Worm (Caenorhabditis elegans) whole organism, L2 larva: ENCODE measurements around the gene cut-6.

Experiments used
- C34F6.9 ChIP-seq: fragments of 150-350 bp; optimal IDR thresholded peaks from 2 replicates; lab custom pipeline; 2014; ENCODE audit warnings: missing biosample characterization, missing genetic modification characterization
- F13H6.1 ChIP-seq: sonication (generic microtip); optimal IDR thresholded peaks from 2 replicates; lab custom pipeline; 2016; ENCODE audit warnings: missing genetic modification characterization, missing compliant biosample characterization
- R02D3.7 ChIP-seq: fragments of 150-350 bp; optimal IDR thresholded peaks from 2 replicates; lab custom pipeline; 2014; ENCODE audit warnings: missing biosample characterization, missing genetic modification characterization
- Y55F3AM.14 ChIP-seq: fragments of 200-800 bp; sonication (Bioruptor generic); optimal IDR thresholded peaks from 2 replicates; lab custom pipeline; 2018; ENCODE audit warnings: mild to moderate bottlenecking, missing genetic modification characterization, missing compliant biosample characterization
- ZK546.5 ChIP-seq: sonication (generic microtip); optimal IDR thresholded peaks from 2 replicates; lab custom pipeline; 2017; ENCODE audit warnings: missing biosample characterization, missing genetic modification characterization
- alr-1 ChIP-seq: fragments of 150-350 bp; optimal IDR thresholded peaks from 2 replicates; lab custom pipeline; 2014; ENCODE audit warnings: missing biosample characterization, missing genetic modification characterization
- aly-2 ChIP-seq: fragments of 150-350 bp; optimal IDR thresholded peaks from 2 replicates; lab custom pipeline; 2014; ENCODE audit warnings: missing biosample characterization, missing genetic modification characterization
- ama-1 ChIP-seq: fragments of 150-350 bp; optimal IDR thresholded peaks from 2 replicates; lab custom pipeline; 2018; ENCODE audit warnings: inconsistent platforms
- blmp-1 ChIP-seq: sonication (generic microtip); optimal IDR thresholded peaks from 2 replicates; lab custom pipeline; 2017; ENCODE audit warnings: missing genetic modification characterization, mild to moderate bottlenecking, missing compliant biosample characterization, antibody characterized with exemption, moderate library complexity; ENCODE audit not compliant: insufficient read depth
- ceh-82 ChIP-seq: fragments of 150-350 bp; optimal IDR thresholded peaks from 2 replicates; lab custom pipeline; 2014; ENCODE audit warnings: missing biosample characterization, missing genetic modification characterization
- crh-2 ChIP-seq: sonication (generic microtip); optimal IDR thresholded peaks from 2 replicates; lab custom pipeline; 2017; ENCODE audit warnings: missing biosample characterization, missing genetic modification characterization
- dmd-4 ChIP-seq: sonication (generic microtip); optimal IDR thresholded peaks from 2 replicates; lab custom pipeline; 2017; ENCODE audit warnings: missing biosample characterization, missing genetic modification characterization
- egl-27 ChIP-seq: sonication (generic microtip); optimal IDR thresholded peaks from 3 replicates; lab custom pipeline; 2017; ENCODE audit warnings: missing biosample characterization, missing genetic modification reagents, missing genetic modification characterization
- elt-3 ChIP-seq: sonication (generic microtip); optimal IDR thresholded peaks from 2 replicates; lab custom pipeline; 2017; ENCODE audit warnings: missing biosample characterization, missing genetic modification characterization
- fos-1 ChIP-seq: fragments of 150-350 bp; optimal IDR thresholded peaks from 2 replicates; lab custom pipeline; 2014; ENCODE audit warnings: missing biosample characterization, missing genetic modification characterization
- lin-11 ChIP-seq: fragments of 150-350 bp; sonication (generic microtip); optimal IDR thresholded peaks from 2 replicates; lab custom pipeline; 2014; ENCODE audit warnings: missing biosample characterization, missing genetic modification characterization, inconsistent platforms, mixed read lengths
- lsy-2 ChIP-seq, 2 experiments: fragments of 150-350 bp in 1 of 2; sonication (generic microtip) in 1 of 2; optimal IDR thresholded peaks; 2 replicates each; lab custom pipeline; 2014 to 2017; ENCODE audit warnings: missing biosample characterization in 2 of 2, missing genetic modification characterization in 2 of 2
- mab-5 ChIP-seq: fragments of 150-350 bp; optimal IDR thresholded peaks from 2 replicates; lab custom pipeline; 2014; ENCODE audit warnings: missing biosample characterization, missing genetic modification characterization
- mbf-1 ChIP-seq: sonication (generic microtip); optimal IDR thresholded peaks from 2 replicates; lab custom pipeline; 2017; ENCODE audit warnings: missing biosample characterization, missing genetic modification characterization
- mdl-1 ChIP-seq, 2 experiments: fragments of 150-350 bp in 1 of 2; sonication (generic microtip) in 1 of 2; optimal IDR thresholded peaks; 2 replicates each; lab custom pipeline; 2017; ENCODE audit warnings: missing biosample characterization in 2 of 2, missing genetic modification characterization in 2 of 2
- nhr-10 ChIP-seq: sonication (generic microtip); optimal IDR thresholded peaks from 2 replicates; lab custom pipeline; 2017; ENCODE audit warnings: missing biosample characterization, missing genetic modification characterization
- nhr-129 ChIP-seq: fragments of 150-350 bp; optimal IDR thresholded peaks from 2 replicates; lab custom pipeline; 2014; ENCODE audit warnings: missing biosample characterization, missing genetic modification characterization
- nhr-21 ChIP-seq: fragments of 150-350 bp; optimal IDR thresholded peaks from 2 replicates; lab custom pipeline; 2014; ENCODE audit warnings: missing biosample characterization, missing genetic modification characterization
- nhr-23 ChIP-seq: fragments of 150-350 bp; optimal IDR thresholded peaks from 2 replicates; lab custom pipeline; 2014; ENCODE audit warnings: missing biosample characterization, missing genetic modification reagents, missing genetic modification characterization
- nhr-25 ChIP-seq: fragments of 150-350 bp; sonication (generic microtip); optimal IDR thresholded peaks from 3 replicates; lab custom pipeline; 2014; ENCODE audit warnings: missing biosample characterization, missing genetic modification characterization
- nhr-6 ChIP-seq: fragments of 150-350 bp; optimal IDR thresholded peaks from 2 replicates; lab custom pipeline; 2014; ENCODE audit warnings: missing biosample characterization, missing genetic modification characterization
- nhr-77 ChIP-seq: fragments of 150-350 bp; optimal IDR thresholded peaks from 2 replicates; lab custom pipeline; 2014; ENCODE audit warnings: missing biosample characterization, missing genetic modification characterization
- sem-4 ChIP-seq: fragments of 150-350 bp; optimal IDR thresholded peaks from 2 replicates; lab custom pipeline; 2014; ENCODE audit warnings: missing biosample characterization, missing genetic modification reagents, missing genetic modification characterization
- sma-3 ChIP-seq: sonication (generic microtip); optimal IDR thresholded peaks from 2 replicates; lab custom pipeline; 2016; ENCODE audit warnings: missing genetic modification reagents, missing genetic modification characterization, missing compliant biosample characterization
- sma-9 ChIP-seq, 2 experiments: fragments of 150-350 bp in 1 of 2; sonication (generic microtip) in 1 of 2; optimal IDR thresholded peaks; 2 replicates each; lab custom pipeline; 2014 to 2016; ENCODE audit warnings: missing genetic modification characterization in 2 of 2, mild to moderate bottlenecking in 1 of 2, missing biosample characterization in 1 of 2, missing compliant biosample characterization in 1 of 2, missing genetic modification reagents in 1 of 2, moderate library complexity in 1 of 2
- snpc-4 ChIP-seq: fragments of 150-350 bp; optimal IDR thresholded peaks from 2 replicates; lab custom pipeline; 2014; ENCODE audit warnings: missing biosample characterization, missing genetic modification characterization
- unc-62 ChIP-seq: fragments of 150-350 bp; optimal IDR thresholded peaks from 2 replicates; lab custom pipeline; 2014; ENCODE audit warnings: missing biosample characterization, missing genetic modification reagents, missing genetic modification characterization
- zag-1 ChIP-seq: fragments of 150-350 bp; optimal IDR thresholded peaks from 2 replicates; lab custom pipeline; 2014; ENCODE audit warnings: missing biosample characterization, missing genetic modification characterization
- ztf-1 ChIP-seq: fragments of 200-800 bp; sonication (Bioruptor generic); conservative IDR thresholded peaks from 2 replicates; pipeline ENCODE4 v1.3.6; 2022; ENCODE audit warnings: missing genetic modification characterization, missing compliant biosample characterization
- ztf-4 ChIP-seq: fragments of 150-350 bp; optimal IDR thresholded peaks from 2 replicates; lab custom pipeline; 2014; ENCODE audit warnings: missing biosample characterization, missing genetic modification characterization

The cut-6 gene

DNA sequence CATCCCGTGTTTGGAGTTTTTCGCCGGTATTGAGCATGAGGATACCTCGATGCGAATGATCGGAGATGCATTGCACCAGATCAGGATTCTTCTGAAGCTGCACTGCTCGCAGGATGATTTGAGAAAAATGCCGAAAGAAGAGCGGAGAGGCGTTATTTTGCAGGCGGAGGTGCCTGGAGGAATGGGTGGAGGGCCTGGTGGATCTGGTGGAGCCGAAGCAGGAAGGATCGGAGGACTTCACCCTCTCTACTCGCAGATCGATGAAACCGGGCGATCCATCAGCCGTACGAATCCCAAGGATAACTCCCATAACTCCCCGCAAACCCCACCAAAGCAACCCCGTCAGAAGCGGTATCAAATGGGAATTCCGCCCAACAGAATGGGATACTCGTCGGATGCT lies 27.9 kb downstream of the cut-6 start:
- TF ChIP-seq C34F6.9 (tag; lab: Kevin White, UChicago) = no peak
- TF ChIP-seq, all 48 proteins: peak for 0

DNA sequence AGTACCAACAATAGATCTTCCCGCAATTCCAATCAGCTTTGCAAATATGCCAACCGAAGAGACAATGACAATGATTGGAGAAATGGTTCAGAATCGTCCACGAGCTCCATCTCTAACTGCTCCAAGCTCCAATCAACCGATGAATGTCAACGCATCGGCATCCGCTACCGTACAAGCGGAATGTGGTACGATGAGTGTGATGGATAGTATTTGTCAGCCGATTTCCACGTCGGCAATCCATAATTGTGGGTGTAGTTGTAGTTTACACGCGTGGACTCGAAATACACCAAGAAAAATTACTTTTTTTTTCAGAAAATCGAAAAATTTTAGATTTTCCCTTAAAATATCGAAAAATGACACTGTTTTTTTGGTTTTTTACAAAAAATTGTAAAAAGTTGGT lies 31.6 kb downstream of the cut-6 start:
- TF ChIP-seq mbf-1 (tag; lab: Kevin White, UChicago) = no peak
- no peak for TF ChIP-seq egl-27
- no peak for TF ChIP-seq nhr-21 (tag; lab: Kevin White, UChicago)
- no peak for TF ChIP-seq unc-62 (GFP tag; lab: Kevin White, UChicago)

DNA sequence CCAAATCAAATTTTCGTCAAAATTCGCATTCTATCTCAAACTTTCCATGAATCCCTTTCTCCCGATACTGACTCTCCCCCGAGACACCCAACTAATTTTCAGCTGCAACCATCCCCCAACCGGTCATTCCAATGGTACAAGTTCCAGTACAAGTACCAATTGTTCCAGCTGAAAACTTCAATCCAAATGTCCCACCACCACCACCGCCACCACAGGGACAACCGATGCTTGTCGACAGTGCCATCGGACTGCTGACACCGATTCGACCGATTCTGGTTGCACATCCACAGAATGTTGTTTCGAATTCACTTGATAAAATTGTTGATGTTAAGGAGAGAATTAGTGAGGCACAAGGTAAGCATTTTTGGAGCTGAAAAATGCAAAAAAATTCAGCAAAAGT lies 34.3 kb downstream of the cut-6 start:
- TF ChIP-seq ztf-1 (GFP tag; lab: Robert Waterston, UW) (no peak), unc-62 (GFP tag; lab: Kevin White, UChicago) (no peak), nhr-129 (no peak)

DNA sequence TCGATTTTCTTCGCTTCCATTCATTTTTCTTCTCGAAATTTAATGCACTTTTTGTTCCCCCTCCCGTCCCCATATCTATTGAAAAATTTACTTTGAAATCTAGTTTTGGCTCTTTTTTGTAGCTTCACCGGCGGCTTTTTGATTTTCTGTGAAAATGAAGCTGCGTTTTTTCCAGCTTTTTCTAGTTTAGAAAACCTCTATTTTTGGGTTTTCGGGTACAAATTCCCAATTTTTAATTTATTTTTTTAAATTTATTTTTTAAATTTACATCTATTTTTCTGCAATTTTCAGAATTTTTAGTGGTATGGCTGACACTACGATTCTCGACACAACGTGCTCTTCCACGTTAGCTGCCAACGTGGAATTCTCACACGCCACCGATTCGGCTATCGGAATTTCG lies 35.9 kb downstream of the cut-6 start, which contains the start of gene strd-1:
strd-1 (plus strand) TSS at position 301 of the 400 bp plus-strand sequence.
- TF ChIP-seq nhr-23 (tag; lab: Kevin White, UChicago) (no peak), blmp-1 (tag; lab: Kevin White, UChicago) (no peak), sma-9 (GFP tag; optimal IDR thresholded peaks at IDR 0.05; lab: Kevin White, UChicago) (no peak), sma-9 (tag; optimal IDR thresholded peaks at IDR 0.05; lab: Kevin White, UChicago) (no peak), ama-1 (lab: Kevin White, UChicago) (no peak), zag-1 (tag; lab: Kevin White, UChicago) (no peak), nhr-21 (tag; lab: Kevin White, UChicago) (no peak), ZK546.5 (no peak), elt-3 (tag; lab: Kevin White, UChicago) (no peak), alr-1 (no peak), sma-3 (GFP tag; lab: Kevin White, UChicago) (no peak), fos-1 (tag; lab: Kevin White, UChicago) (no peak), dmd-4 (tag; lab: Kevin White, UChicago) (no peak), ceh-82 (tag; lab: Kevin White, UChicago) (no peak), F13H6.1 (no peak), sem-4 (no peak), lin-11 (tag; lab: Kevin White, UChicago) (no peak), mdl-1 (tag; optimal IDR thresholded peaks at IDR 0.05; lab: Kevin White, UChicago) (no peak)

DNA sequence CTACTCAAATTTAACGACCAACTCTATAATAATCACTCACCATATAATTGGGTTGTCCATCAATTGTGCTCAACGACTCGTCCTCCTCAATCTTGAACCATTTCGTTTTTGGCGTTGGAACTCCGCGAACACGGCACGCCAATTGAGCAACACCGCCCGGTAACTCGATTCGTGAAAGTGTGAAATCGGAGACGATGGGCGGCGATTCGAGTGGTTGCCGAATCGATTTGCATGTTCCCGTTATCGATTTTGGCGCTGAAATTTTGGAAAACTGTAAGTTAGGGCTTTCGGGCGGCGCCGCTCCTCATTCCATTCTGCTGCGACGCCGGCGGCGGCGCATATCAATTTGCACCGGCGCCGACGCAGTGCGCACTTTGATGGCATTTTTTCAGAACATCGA lies 40.5 kb downstream of the cut-6 start:
- TF ChIP-seq ceh-82 (tag; lab: Kevin White, UChicago) (no peak), nhr-77 (no peak), R02D3.7 (tag; lab: Kevin White, UChicago) (no peak), ztf-1 (GFP tag; lab: Robert Waterston, UW) (no peak), fos-1 (tag; lab: Kevin White, UChicago) (no peak), snpc-4 (tag; lab: Kevin White, UChicago) (no peak), zag-1 (tag; lab: Kevin White, UChicago) (no peak), alr-1 (no peak), nhr-129 (no peak), lin-11 (tag; lab: Kevin White, UChicago) (no peak), sma-9 (GFP tag; optimal IDR thresholded peaks at IDR 0.05; lab: Kevin White, UChicago) (no peak), sma-9 (tag; optimal IDR thresholded peaks at IDR 0.05; lab: Kevin White, UChicago) (no peak), nhr-6 (tag; lab: Kevin White, UChicago) (no peak), crh-2 (tag; lab: Kevin White, UChicago) (no peak), lsy-2 (tag; optimal IDR thresholded peaks at IDR 0.05; lab: Kevin White, UChicago) (no peak), F13H6.1 (no peak)
- TF ChIP-seq, all 48 proteins: peak for 0

DNA sequence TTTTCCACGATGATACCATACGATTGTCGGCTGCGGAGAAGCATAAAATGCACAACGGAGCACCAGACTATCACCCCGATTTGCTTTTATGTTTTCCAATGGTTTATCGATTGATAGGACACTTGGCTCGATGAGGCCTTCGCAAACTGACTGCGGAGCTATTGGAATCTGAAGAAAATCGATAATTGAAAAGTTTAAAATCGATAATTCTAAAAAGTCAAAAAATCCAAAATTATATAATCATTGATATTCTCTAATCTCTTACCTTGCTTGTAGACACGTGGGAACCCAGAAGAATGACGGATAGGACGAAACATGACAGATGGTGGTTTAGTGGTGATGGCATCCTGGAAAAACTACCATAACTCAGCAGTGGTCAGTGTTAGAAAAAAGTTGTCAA lies 41.9 kb downstream of the cut-6 start, which contains the start of gene zig-5:
zig-5 (minus strand) TSS at position 349 of the 400 bp plus-strand sequence.
- TF ChIP-seq nhr-129 = no peak
- no peak for TF ChIP-seq fos-1 (tag; lab: Kevin White, UChicago)
- TF ChIP-seq sma-9 (GFP tag; optimal IDR thresholded peaks at IDR 0.05; lab: Kevin White, UChicago) = no peak
- TF ChIP-seq sma-9 (tag; optimal IDR thresholded peaks at IDR 0.05; lab: Kevin White, UChicago) = no peak
- TF ChIP-seq nhr-25 (tag; lab: Kevin White, UChicago) = no peak
- TF ChIP-seq unc-62 (GFP tag; lab: Kevin White, UChicago) = no peak
- TF ChIP-seq mdl-1 (tag; optimal IDR thresholded peaks at IDR 0.05; lab: Kevin White, UChicago) = no peak
- no peak for TF ChIP-seq aly-2
- no peak for TF ChIP-seq R02D3.7 (tag; lab: Kevin White, UChicago)
- no peak for TF ChIP-seq lsy-2 (tag; optimal IDR thresholded peaks at IDR 0.05; lab: Kevin White, UChicago)
- no peak for TF ChIP-seq ztf-4 (tag; lab: Kevin White, UChicago)
- no peak for TF ChIP-seq mab-5 (tag; lab: Kevin White, UChicago)
- TF ChIP-seq sma-3 (GFP tag; lab: Kevin White, UChicago) = no peak
- no peak for TF ChIP-seq Y55F3AM.14
- TF ChIP-seq ama-1 (lab: Kevin White, UChicago) = no peak
- TF ChIP-seq ceh-82 (tag; lab: Kevin White, UChicago) = no peak
- no peak for TF ChIP-seq nhr-10 (tag; lab: Kevin White, UChicago)
